Worm (Caenorhabditis elegans): ENCODE data around the gene tat-1.

tat-1 gene

DNA sequence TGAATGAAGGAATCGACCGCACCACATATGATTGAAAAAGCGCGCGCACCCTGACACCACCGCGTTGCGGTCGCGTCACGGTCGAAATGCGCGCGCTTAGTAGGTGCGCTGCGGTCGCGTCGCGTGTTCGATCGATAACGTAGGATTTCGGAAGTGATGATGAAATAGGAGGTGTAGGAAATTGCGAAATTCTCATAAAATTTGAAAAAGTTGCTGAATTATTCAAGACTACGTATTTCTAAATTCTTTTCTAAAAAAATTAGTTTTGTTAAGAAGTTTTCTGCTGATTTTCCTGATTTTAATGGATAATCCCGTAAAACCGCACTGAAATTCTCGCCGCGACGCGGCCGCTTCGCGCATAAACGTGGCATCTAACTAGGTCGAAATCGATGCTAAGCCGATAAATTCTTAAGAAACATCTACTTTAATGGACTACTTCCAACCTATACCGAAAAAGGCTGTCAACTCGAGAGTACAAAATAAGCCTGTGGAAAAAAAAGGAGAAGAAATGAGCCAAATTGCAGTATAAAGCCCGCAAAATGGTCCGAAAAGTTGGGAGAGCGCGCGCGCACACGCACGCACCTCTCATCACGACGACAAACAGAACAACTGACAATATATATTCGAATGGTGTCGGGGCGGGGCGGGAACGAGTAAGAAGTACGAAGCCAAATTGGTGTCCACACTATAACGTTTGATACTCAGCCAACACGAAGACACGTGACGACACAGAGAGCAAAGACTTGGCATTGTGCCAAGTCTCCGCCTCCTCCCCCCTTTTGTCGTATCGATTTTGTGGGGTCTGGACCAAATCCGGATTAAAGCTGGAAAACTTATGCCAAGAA is 52.8 kb downstream of the tat-1 start, which contains the start of gene his-72 (continued):
- TF ChIP-seq Y105C5A.15 (GFP tag; IDR thresholded peaks at IDR 0.05) (no peak), nhr-6 (tag; optimal IDR thresholded peaks at IDR 0.05) (no peak), arid-1 (GFP tag; conservative IDR thresholded peaks at IDR 0.05) (0 out of 2 replicates have a peak, but pooled peaks have one; percentile 2), F26F4.8 (GFP tag; conservative IDR thresholded peaks at IDR 0.05) (no peak), fkh-10 (GFP tag; optimal IDR thresholded peaks at IDR 0.05) (no peak)

DNA sequence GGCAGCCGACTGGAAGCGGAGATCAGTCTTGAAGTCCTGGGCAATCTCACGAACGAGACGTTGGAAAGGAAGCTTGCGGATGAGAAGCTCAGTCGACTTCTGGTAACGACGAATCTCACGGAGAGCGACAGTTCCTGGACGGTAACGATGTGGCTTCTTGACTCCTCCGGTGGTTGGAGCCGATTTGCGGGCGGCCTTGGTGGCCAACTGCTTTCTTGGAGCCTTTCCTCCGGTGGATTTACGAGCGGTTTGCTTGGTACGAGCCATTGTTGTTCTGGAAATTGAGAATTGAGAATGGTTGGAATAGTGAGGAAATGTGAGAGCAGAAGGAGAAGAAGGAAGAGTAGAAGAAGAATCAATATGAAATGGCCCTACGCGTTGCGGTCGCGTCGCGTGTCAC is 53.6 kb downstream of the tat-1 start:
- TF ChIP-seq set-16 (GFP tag; IDR thresholded peaks at IDR 0.05) (peak; percentile 60), daf-19 (GFP tag; conservative IDR thresholded peaks at IDR 0.05) (no peak), mes-2 (tag; optimal IDR thresholded peaks at IDR 0.05; ENCODE audit: poor library complexity, severe bottlenecking) (peak; percentile 18)

DNA sequence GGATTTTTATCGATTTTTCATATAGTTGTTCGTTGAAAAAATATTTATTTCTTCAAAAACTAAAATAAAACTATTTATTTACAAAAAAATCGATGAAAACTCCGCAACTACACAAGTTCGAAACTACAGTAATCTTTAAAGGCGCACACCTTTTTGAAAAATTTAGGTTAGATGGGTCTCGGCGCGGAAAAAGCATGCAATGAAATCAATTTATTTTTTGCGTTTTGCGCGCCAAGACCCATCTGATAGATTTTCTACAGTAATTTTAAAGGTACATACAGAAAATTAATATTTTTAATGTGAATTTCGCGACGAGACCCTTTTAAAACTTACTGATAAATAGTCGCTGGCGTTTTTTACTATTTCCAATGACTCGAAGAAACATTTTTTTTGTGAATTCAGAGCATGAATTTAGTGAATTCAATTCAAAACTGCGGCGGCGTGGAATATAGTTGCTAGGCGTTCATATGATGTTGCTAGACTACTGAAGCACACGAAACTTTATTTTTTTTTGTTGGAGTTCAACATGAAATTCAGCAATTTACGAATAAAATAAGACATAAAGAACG is 54.4 kb downstream of the tat-1 start, which contains the start of gene Y75B8A.33:
Gene Y75B8A.33 (minus strand): TSS at position 385 of the 569 bp plus-strand sequence.
- TF ChIP-seq tra-1 (GFP tag; IDR thresholded peaks at IDR 0.05) (no peak), mes-2 (tag; optimal IDR thresholded peaks at IDR 0.05; ENCODE audit: poor library complexity, severe bottlenecking) (no peak), ceh-62 (tag; optimal IDR thresholded peaks at IDR 0.05) (no peak), jun-1 (tag; optimal IDR thresholded peaks at IDR 0.05) (no peak), hlh-30 (tag; optimal IDR thresholded peaks at IDR 0.05; ENCODE audit: insufficient read depth) (no peak), egl-43 (GFP tag; IDR thresholded peaks at IDR 0.05) (no peak), aly-2 (tag; optimal IDR thresholded peaks at IDR 0.05) (no peak), lim-7 (GFP tag; IDR thresholded peaks at IDR 0.05) (no peak), R02D3.7 (tag; optimal IDR thresholded peaks at IDR 0.05) (no peak), mxl-3 (GFP tag; optimal IDR thresholded peaks at IDR 0.05) (no peak), lin-38 (GFP tag; IDR thresholded peaks at IDR 0.05) (no peak; the same call in 1 of the 2 replicates), ztf-7 (tag; optimal IDR thresholded peaks at IDR 0.05) (no peak), nhr-25 (tag; optimal IDR thresholded peaks at IDR 0.05; ENCODE audit: borderline replicate concordance, insufficient read depth) (no peak), mxl-2 (GFP tag; conservative IDR thresholded peaks at IDR 0.05) (no peak), aha-1 (tag) (peak; percentile 91), ceh-28 (tag; optimal IDR thresholded peaks at IDR 0.05) (no peak), mdl-1 (tag; optimal IDR thresholded peaks at IDR 0.05) (no peak), snpc-1.2 (GFP tag; IDR thresholded peaks at IDR 0.05) (no peak), T26A8.4 (GFP tag; IDR thresholded peaks at IDR 0.05) (no peak), dmd-6 (GFP tag; IDR thresholded peaks at IDR 0.05) (no peak), lin-29 (GFP tag; IDR thresholded peaks at IDR 0.05) (no peak), dve-1 (tag; optimal IDR thresholded peaks at IDR 0.05; ENCODE audit: insufficient read depth) (peak; percentile 32), D1046.2 (GFP tag; IDR thresholded peaks at IDR 0.05) (no peak), F49E8.2 (tag; optimal IDR thresholded peaks at IDR 0.05; ENCODE audit: borderline replicate concordance) (no peak), hlh-11 (tag; optimal IDR thresholded peaks at IDR 0.05) (no peak), lin-13 (GFP tag; optimal IDR thresholded peaks at IDR 0.05) (no peak), Y48G9A.11 (GFP tag; IDR thresholded peaks at IDR 0.05) (peak; percentile 38; the same call in 1 of the 2 replicates), lin-39 (tag; optimal IDR thresholded peaks at IDR 0.05) (no peak), rbr-2 (tag; optimal IDR thresholded peaks at IDR 0.05) (no peak), fkh-10 (GFP tag; optimal IDR thresholded peaks at IDR 0.05) (no peak), php-3 (GFP tag; IDR thresholded peaks at IDR 0.05) (no peak), tag-97 (GFP tag; IDR thresholded peaks at IDR 0.05) (no peak), dmd-8 (GFP tag; IDR thresholded peaks at IDR 0.05) (no peak), daf-8 (GFP tag; IDR thresholded peaks at IDR 0.05) (no peak), ama-1 (optimal IDR thresholded peaks at IDR 0.05) (peak; percentile 4), daf-16 (GFP tag; optimal IDR thresholded peaks at IDR 0.05) (no peak), daf-16 (tag; optimal IDR thresholded peaks at IDR 0.05) (peak; percentile 19), lsy-2 (tag; optimal IDR thresholded peaks at IDR 0.05) (peak in 1 of 2 experiments; percentile 32), duxl-1 (tag; optimal IDR thresholded peaks at IDR 0.05; ENCODE audit: poor library complexity) (no peak)
